Worm (Caenorhabditis elegans) whole organism, L4 larva: Measurements from ENCODE around the gene F47F2.1.

ENCODE experiments used
- Y48G9A.11 ChIP-seq: fragments of 200-800 bp; sonication (Bioruptor generic); IDR thresholded peaks from 2 replicates; pipeline ENCODE4 v1.3.6; 2022; ENCODE audit warnings: missing genetic modification reagents, missing genetic modification characterization, missing compliant biosample characterization
- dmd-6 ChIP-seq: fragments of 200-800 bp; sonication (Bioruptor generic); IDR thresholded peaks from 2 replicates; pipeline ENCODE4 v1.3.6; 2022; ENCODE audit warnings: missing genetic modification reagents, missing genetic modification characterization, missing compliant biosample characterization
- dmd-8 ChIP-seq: fragments of 200-800 bp; sonication (Bioruptor generic); IDR thresholded peaks from 2 replicates; pipeline ENCODE4 v1.3.6; 2022; ENCODE audit warnings: missing genetic modification characterization, missing compliant biosample characterization
- fkh-10 ChIP-seq: fragments of 150-350 bp; optimal IDR thresholded peaks from 2 replicates; lab custom pipeline; 2014; ENCODE audit warnings: missing biosample characterization, missing genetic modification reagents, missing genetic modification characterization
- mxl-2 ChIP-seq: fragments of 200-800 bp; sonication (Bioruptor generic); conservative IDR thresholded peaks from 2 replicates; pipeline ENCODE4 v1.3.6; 2022; ENCODE audit warnings: missing genetic modification reagents, missing genetic modification characterization, missing compliant biosample characterization
- nhr-11 ChIP-seq: fragments of 150-350 bp; optimal IDR thresholded peaks from 2 replicates; lab custom pipeline; 2014; ENCODE audit warnings: missing biosample characterization, missing genetic modification characterization

- no peak for TF ChIP-seq nhr-11
- no peak for TF ChIP-seq dmd-8
- 0 out of 2 replicates have a peak, but pooled peaks have one; percentile 25 for TF ChIP-seq mxl-2 (GFP tag; lab: Robert Waterston, UW)
- TF ChIP-seq Y48G9A.11 (GFP tag; lab: Robert Waterston, UW) = no peak
- peak; percentile 96 for TF ChIP-seq dmd-6 (GFP tag; lab: Robert Waterston, UW)
- TF ChIP-seq fkh-10 = no peak
These were observed 46.2 kb upstream of the F47F2.1 start for ce11 chrX:3832059-3832641.
